Fruit fly (Drosophila melanogaster): ENCODE measurements around the gene Atg17.
A peak's percentile ranks its signal among the peaks of the same experiment; 100 is the strongest.

The Atg17 gene

dm6 chr3R:5685269-5686048, 15.9 kb downstream of the Atg17 start, which contains the start of the genes Rab23 and plx (continued):
- TF ChIP-seq CG9797 (GFP tag; optimal IDR thresholded peaks at IDR 0.05) (peak; percentile 84), tup (GFP tag; optimal IDR thresholded peaks at IDR 0.05) (no peak), slou (GFP tag; optimal IDR thresholded peaks at IDR 0.05) (no peak), dati (GFP tag; IDR thresholded peaks at IDR 0.05) (no peak), H15 (GFP tag; IDR thresholded peaks at IDR 0.05) (no peak), onecut (GFP tag; IDR thresholded peaks at IDR 0.05) (no peak), CG3726 (GFP tag; IDR thresholded peaks at IDR 0.05) (no peak), CG30403 (GFP tag; optimal IDR thresholded peaks at IDR 0.05) (no peak), Dip3 (GFP tag; optimal IDR thresholded peaks at IDR 0.05) (no peak), D19B (GFP tag; optimal IDR thresholded peaks at IDR 0.05) (no peak), bigmax (GFP tag; optimal IDR thresholded peaks at IDR 0.05) (no peak), CG15011 (GFP tag; optimal IDR thresholded peaks at IDR 0.05) (no peak), wor (GFP tag; IDR thresholded peaks at IDR 0.05) (no peak), CG1792 (GFP tag; optimal IDR thresholded peaks at IDR 0.05) (no peak), abd-A (tag; optimal IDR thresholded peaks at IDR 0.05) (peak; percentile 65), Gug (GFP tag; IDR thresholded peaks at IDR 0.05) (no peak), CG17612 (GFP tag; IDR thresholded peaks at IDR 0.05) (no peak), CG11504 (tag; optimal IDR thresholded peaks at IDR 0.05) (peak; percentile 33), dan (GFP tag; IDR thresholded peaks at IDR 0.05) (no peak), CG31441 (GFP tag; IDR thresholded peaks at IDR 0.05) (no peak; the same call in 1 of the 2 replicates), CG6765 (GFP tag; optimal IDR thresholded peaks at IDR 0.05) (no peak), jigr1 (GFP tag; IDR thresholded peaks at IDR 0.05) (no peak), Oaz (GFP tag; IDR thresholded peaks at IDR 0.05) (no peak), Atf3 (GFP tag; optimal IDR thresholded peaks at IDR 0.05) (no peak), Chrac-16 (GFP tag; optimal IDR thresholded peaks at IDR 0.05) (no peak), CG15514 (GFP tag; optimal IDR thresholded peaks at IDR 0.05) (peak; percentile 62), cwo (GFP tag; optimal IDR thresholded peaks at IDR 0.05) (no peak), CG1603 (tag; optimal IDR thresholded peaks at IDR 0.05) (peak; percentile 67), ato (GFP tag; IDR thresholded peaks at IDR 0.05; ENCODE audit: partially characterized antibody) (0 out of 2 replicates have a peak, but pooled peaks have one; percentile 26), prd (optimal IDR thresholded peaks at IDR 0.05) (no peak), prd (GFP tag; IDR thresholded peaks at IDR 0.05) (no peak), CG14050 (GFP tag; IDR thresholded peaks at IDR 0.05) (no peak), Nf-YA (GFP tag; IDR thresholded peaks at IDR 0.05) (no peak), pnt (GFP tag; optimal IDR thresholded peaks at IDR 0.05) (no peak), ftz-f1 (GFP tag; optimal IDR thresholded peaks at IDR 0.05) (no peak), nmo (GFP tag; optimal IDR thresholded peaks at IDR 0.05) (peak; percentile 34), pzg (GFP tag; optimal IDR thresholded peaks at IDR 0.05) (peak; percentile 93), kay (GFP tag; optimal IDR thresholded peaks at IDR 0.05) (no peak), Max (GFP tag; optimal IDR thresholded peaks at IDR 0.05) (peak; percentile 36), CG3163 (GFP tag; optimal IDR thresholded peaks at IDR 0.05) (no peak), Eip74EF (GFP tag; optimal IDR thresholded peaks at IDR 0.05) (peak in 1 of 2 experiments; percentile 20), Poxn (GFP tag; IDR thresholded peaks at IDR 0.05) (no peak), fd102C (GFP tag; optimal IDR thresholded peaks at IDR 0.05) (no peak), CG7963 (GFP tag; IDR thresholded peaks at IDR 0.05; ENCODE audit: partially characterized antibody) (no peak), vfl (GFP tag; optimal IDR thresholded peaks at IDR 0.05) (peak; percentile 26), zfh1 (GFP tag; IDR thresholded peaks at IDR 0.05) (no peak; the same call in 2 of the 3 replicates), Hmr (GFP tag; optimal IDR thresholded peaks at IDR 0.05) (peak; percentile 47), CG13894 (tag; optimal IDR thresholded peaks at IDR 0.05) (no peak), Sry-δ (GFP tag; optimal IDR thresholded peaks at IDR 0.05) (peak; percentile 47), Rfx (GFP tag; IDR thresholded peaks at IDR 0.05) (peak; percentile 11; the same call in 1 of the 2 replicates)
